Worm (Caenorhabditis elegans): ENCODE results near the gene F48F5.6.
A peak's percentile ranks its signal among the peaks of the same experiment; 100 is the strongest.

F48F5.6 gene

ce11 chrV:20475029-20475428, 22.0 kb upstream of the F48F5.6 start:
- TF ChIP-seq ceh-27 (GFP tag; optimal IDR thresholded peaks at IDR 0.05) = no peak
- TF ChIP-seq athp-1 (tag; optimal IDR thresholded peaks at IDR 0.05) = no peak
- TF ChIP-seq zfh-2 (GFP tag; conservative IDR thresholded peaks at IDR 0.05) = no peak
- TF ChIP-seq efl-1 (GFP tag; optimal IDR thresholded peaks at IDR 0.05) = no peak
- TF ChIP-seq ztf-22 (GFP tag; optimal IDR thresholded peaks at IDR 0.05) = no peak
- no peak for TF ChIP-seq snpc-1.3 (tag; optimal IDR thresholded peaks at IDR 0.05; ENCODE audit: insufficient read depth)
- TF ChIP-seq bed-2 (GFP tag; IDR thresholded peaks at IDR 0.05) = no peak
- TF ChIP-seq lin-40 (tag; optimal IDR thresholded peaks at IDR 0.05) = no peak
- TF ChIP-seq tbp1 (GFP tag; optimal IDR thresholded peaks at IDR 0.05) = no peak
- no peak for TF ChIP-seq nfyb-1 (GFP tag; IDR thresholded peaks at IDR 0.05)
- TF ChIP-seq Y95B8A.8 (GFP tag; IDR thresholded peaks at IDR 0.05) = no peak
- no peak for TF ChIP-seq die-1 (tag; optimal IDR thresholded peaks at IDR 0.05)
- TF ChIP-seq mel-28 (tag; optimal IDR thresholded peaks at IDR 0.05; ENCODE audit: borderline replicate concordance) = no peak
- TF ChIP-seq madf-8 (GFP tag; conservative IDR thresholded peaks at IDR 0.05) = no peak
- TF ChIP-seq mcd-1 (GFP tag; IDR thresholded peaks at IDR 0.05) = no peak

DNA sequence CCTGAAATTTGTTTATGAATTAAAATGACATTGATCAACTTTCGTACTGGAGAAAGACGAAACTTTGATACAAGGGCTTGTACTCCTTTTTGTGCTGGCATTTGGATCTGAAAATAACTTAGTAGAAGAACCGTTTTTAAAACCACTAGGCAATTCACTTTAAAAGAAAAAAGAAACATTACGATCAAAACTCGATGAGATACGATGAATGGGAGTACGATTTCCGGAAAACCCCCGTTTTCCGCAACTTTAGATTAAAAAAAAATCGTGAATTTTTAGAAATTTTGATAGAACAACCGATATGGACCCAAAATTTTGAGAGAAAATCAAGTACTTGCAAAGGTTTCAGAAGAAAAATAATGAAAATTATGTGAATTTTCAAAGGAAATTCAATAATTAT, 17.4 kb upstream of the F48F5.6 start, which contains the start of gene B0250.8:
Gene B0250.8 (minus strand): TSS at position 101 of the 400 bp plus-strand sequence.
- TF ChIP-seq unc-130 (GFP tag; optimal IDR thresholded peaks at IDR 0.05) (no peak), lin-40 (tag; optimal IDR thresholded peaks at IDR 0.05) (no peak), zim-3 (tag; optimal IDR thresholded peaks at IDR 0.05) (no peak), ceh-40 (GFP tag; IDR thresholded peaks at IDR 0.05) (no peak), K12H6.12 (tag; optimal IDR thresholded peaks at IDR 0.05) (no peak), hmg-20 (GFP tag; IDR thresholded peaks at IDR 0.05) (no peak), F37B4.10 (GFP tag; IDR thresholded peaks at IDR 0.05) (no peak)

DNA sequence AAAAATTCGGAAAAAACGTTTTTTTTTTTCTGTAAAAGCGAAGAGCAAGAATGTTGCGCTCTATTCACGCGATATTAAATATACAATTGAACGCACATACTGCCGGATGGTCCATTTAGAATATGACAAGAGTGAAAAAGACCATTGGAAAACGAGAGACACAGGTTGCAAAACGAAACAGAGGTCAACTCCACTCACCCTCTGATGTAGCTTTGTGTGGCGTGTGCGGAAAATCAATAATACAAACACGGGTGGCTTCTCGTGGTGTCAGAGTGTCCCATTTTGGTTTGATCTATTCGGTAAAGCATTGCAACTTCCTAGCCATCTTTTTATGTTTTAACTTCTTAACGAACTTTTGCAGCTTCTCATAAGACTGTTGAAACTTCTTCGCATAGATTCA, 11.8 kb upstream of the F48F5.6 start:
- TF ChIP-seq snpc-4 (GFP tag; optimal IDR thresholded peaks at IDR 0.05) (no peak), snpc-4 (tag; optimal IDR thresholded peaks at IDR 0.05) (no peak), madf-6 (GFP tag; IDR thresholded peaks at IDR 0.05) (no peak), hmg-1.2 (GFP tag; IDR thresholded peaks at IDR 0.05) (peak; percentile 78), ets-4 (GFP tag; optimal IDR thresholded peaks at IDR 0.05) (no peak), B0336.3 (GFP tag; IDR thresholded peaks at IDR 0.05) (no peak), ztf-25 (GFP tag; IDR thresholded peaks at IDR 0.05) (no peak), lin-40 (tag; optimal IDR thresholded peaks at IDR 0.05) (no peak), ztf-3 (GFP tag; optimal IDR thresholded peaks at IDR 0.05) (no peak), fkh-3 (tag; optimal IDR thresholded peaks at IDR 0.05) (no peak)

ce11 chrV:20460808-20461207, 7.8 kb upstream of the F48F5.6 start, which contains the start of gene B0250.18:
Gene B0250.18 (minus strand): TSS chrV:20460908.
- no peak for TF ChIP-seq hsf-1 (GFP tag; IDR thresholded peaks at IDR 0.05)
- TF ChIP-seq dox-1 (GFP tag; IDR thresholded peaks at IDR 0.05) = no peak

- TF ChIP-seq snpc-4 (GFP tag; optimal IDR thresholded peaks at IDR 0.05) (no peak), snpc-4 (tag; optimal IDR thresholded peaks at IDR 0.05) (no peak), F55B11.4 (tag; optimal IDR thresholded peaks at IDR 0.05; ENCODE audit: borderline replicate concordance, insufficient read depth) (no peak), unc-62 (GFP tag; optimal IDR thresholded peaks at IDR 0.05) (no peak), nhr-80 (tag; optimal IDR thresholded peaks at IDR 0.05) (no peak), lin-26 (GFP tag; IDR thresholded peaks at IDR 0.05) (no peak), nfya-1 (tag; optimal IDR thresholded peaks at IDR 0.05; ENCODE audit: borderline replicate concordance, insufficient read depth) (no peak), rpc-1 (optimal IDR thresholded peaks at IDR 0.05) (no peak), rpc-1 (tag; optimal IDR thresholded peaks at IDR 0.05) (no peak), dpl-1 (GFP tag; optimal IDR thresholded peaks at IDR 0.05) (no peak), fkh-3 (tag; optimal IDR thresholded peaks at IDR 0.05) (no peak), gei-17 (GFP tag; optimal IDR thresholded peaks at IDR 0.05) (no peak), ceh-40 (GFP tag; IDR thresholded peaks at IDR 0.05) (no peak), sptf-2 (GFP tag; optimal IDR thresholded peaks at IDR 0.05) (no peak), pha-4 (tag; optimal IDR thresholded peaks at IDR 0.05) (no peak), zfh-2 (GFP tag; conservative IDR thresholded peaks at IDR 0.05) (no peak), ztf-3 (GFP tag; optimal IDR thresholded peaks at IDR 0.05) (no peak), aptf-3 (GFP tag; IDR thresholded peaks at IDR 0.05) (no peak), snpc-1.3 (tag; optimal IDR thresholded peaks at IDR 0.05; ENCODE audit: insufficient read depth) (no peak)
Measured at ce11 chrV:20457155-20457554, 4.2 kb upstream of the F48F5.6 start.
